Fruit fly (Drosophila melanogaster) whole organism: ENCODE results near the gene Pgd.

Experiments
- CG8478 ChIP-seq: fragments of >200 bp; optimal IDR thresholded peaks from 2 replicates; lab custom pipeline; 2018; ENCODE audit warnings: inconsistent platforms
- Dll ChIP-seq: fragments of >200 bp; optimal IDR thresholded peaks from 2 replicates; lab custom pipeline; 2017
- EcR ChIP-seq, 2 experiments: fragments of >200 bp; optimal IDR thresholded peaks; 2 replicates each; lab custom pipeline; 2017; ENCODE audit warnings: missing biosample characterization in 2 of 2, missing genetic modification characterization in 2 of 2, missing genetic modification reagents in 2 of 2
- pan ChIP-seq: fragments of >200 bp; optimal IDR thresholded peaks from 2 replicates; lab custom pipeline; 2017
- psq ChIP-seq: fragments of >200 bp; optimal IDR thresholded peaks from 2 replicates; lab custom pipeline; 2017
- usp ChIP-seq: fragments of >200 bp; optimal IDR thresholded peaks from 2 replicates; lab custom pipeline; 2017; ENCODE audit warnings: missing biosample characterization, missing genetic modification characterization, mixed read lengths

Pgd gene

dm6 chrX:2175265-2175795 is 30.4 kb downstream of the Pgd start, which contains the start of gene Cyp4d14:
Cyp4d14 (minus strand) TSS chrX:2175315.
- TF ChIP-seq pan (no peak), EcR (GFP tag; optimal IDR thresholded peaks at IDR 0.05; lab: Kevin White, UChicago) (no peak), usp (GFP tag; lab: Kevin White, UChicago) (no peak), Dll (lab: Kevin White, UChicago) (no peak), psq (lab: Kevin White, UChicago) (no peak), CG8478 (lab: Kevin White, UChicago) (no peak)

DNA sequence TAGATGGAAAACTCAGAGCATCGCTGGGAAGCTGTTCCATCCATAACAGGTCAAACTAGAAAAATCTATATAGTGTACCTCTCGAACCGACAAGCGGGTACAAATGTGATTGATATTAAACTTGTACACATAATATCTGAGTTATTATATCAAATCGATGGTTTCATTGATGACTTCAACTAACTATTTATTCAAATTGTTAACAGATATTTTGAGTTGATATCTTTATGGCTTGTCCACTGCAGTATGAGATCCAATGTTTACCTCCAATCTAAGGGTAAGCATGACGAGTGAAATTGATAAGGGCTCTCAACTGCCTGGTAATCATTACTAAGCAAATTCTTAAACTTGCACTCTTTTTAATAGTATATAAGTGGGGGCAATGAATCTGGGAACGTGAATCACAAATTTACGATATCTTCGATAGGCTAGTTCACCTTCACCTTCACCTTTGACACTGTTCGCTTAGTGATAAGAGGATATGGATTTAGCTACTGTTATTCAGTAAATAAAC is 31.1 kb downstream of the Pgd start, which contains the start of gene Cyp4d2:
Gene Cyp4d2, plus strand, starts transcription at position 51 of the 514 bp plus-strand sequence.
- TF ChIP-seq EcR (GFP tag; optimal IDR thresholded peaks at IDR 0.05; lab: Kevin White, UChicago) (no peak), Dll (lab: Kevin White, UChicago) (no peak), CG8478 (lab: Kevin White, UChicago) (no peak), pan (no peak), psq (lab: Kevin White, UChicago) (no peak)

- no peak for TF ChIP-seq Dll (lab: Kevin White, UChicago)
- no peak for TF ChIP-seq usp (GFP tag; lab: Kevin White, UChicago)
- no peak for TF ChIP-seq CG8478 (lab: Kevin White, UChicago)
- TF ChIP-seq pan: no peak
- TF ChIP-seq EcR (GFP tag; optimal IDR thresholded peaks at IDR 0.05; lab: Kevin White, UChicago): no peak
- TF ChIP-seq psq (lab: Kevin White, UChicago): no peak
Observed at dm6 chrX:2178802-2179201, 33.9 kb downstream of the Pgd start, which contains the start of gene Cyp4ae1. Cyp4ae1 (plus strand) TSS chrX:2179007.

DNA sequence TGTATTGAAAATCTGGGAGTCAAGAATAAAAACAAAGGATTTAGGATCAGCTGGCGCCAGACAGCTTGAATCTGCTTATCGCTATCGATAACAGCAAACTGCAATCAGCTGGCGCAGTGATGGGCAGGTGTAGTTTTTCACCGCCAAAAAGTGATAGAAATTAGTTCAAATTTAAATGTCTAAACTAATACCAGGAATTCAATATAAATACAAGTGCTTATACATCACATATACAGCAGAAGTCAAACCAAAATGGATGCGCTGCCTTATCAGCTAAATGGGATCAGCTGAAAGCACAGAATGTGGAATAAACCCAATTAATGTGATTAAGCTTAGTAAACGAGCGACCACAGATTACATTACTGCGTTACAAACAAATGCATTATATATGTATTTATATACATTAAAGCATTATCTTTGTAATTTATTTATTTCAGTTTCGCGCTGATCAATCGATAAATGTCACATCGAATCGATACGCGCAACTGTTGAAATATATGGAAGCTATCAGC is 35.9 kb downstream of the Pgd start, which contains the start of gene pn:
Gene pn, plus strand, starts transcription at position 462 of the 512 bp plus-strand sequence.
- no peak for TF ChIP-seq psq (lab: Kevin White, UChicago)
- TF ChIP-seq pan: no peak
- TF ChIP-seq usp (GFP tag; lab: Kevin White, UChicago): no peak
- no peak for TF ChIP-seq Dll (lab: Kevin White, UChicago)
- no peak for TF ChIP-seq CG8478 (lab: Kevin White, UChicago)

- no peak for TF ChIP-seq psq (lab: Kevin White, UChicago)
- no peak for TF ChIP-seq CG8478 (lab: Kevin White, UChicago)
- TF ChIP-seq Dll (lab: Kevin White, UChicago): no peak
- no peak for TF ChIP-seq EcR (GFP tag; optimal IDR thresholded peaks at IDR 0.05; lab: Kevin White, UChicago)
- no peak for TF ChIP-seq usp (GFP tag; lab: Kevin White, UChicago)
- no peak for TF ChIP-seq pan
Observed at dm6 chrX:2184563-2184962, 39.6 kb downstream of the Pgd start, which contains the start of the genes Nmd3 and CG17776. Nmd3 (minus strand) TSS chrX:2184668. CG17776 (plus strand) TSS chrX:2184725.

- TF ChIP-seq psq (lab: Kevin White, UChicago): no peak
- no peak for TF ChIP-seq Dll (lab: Kevin White, UChicago)
- no peak for TF ChIP-seq pan
- TF ChIP-seq EcR (GFP tag; optimal IDR thresholded peaks at IDR 0.05; lab: Kevin White, UChicago): no peak
- no peak for TF ChIP-seq usp (GFP tag; lab: Kevin White, UChicago)
- no peak for TF ChIP-seq CG8478 (lab: Kevin White, UChicago)
Observed at dm6 chrX:2186555-2186954, 41.6 kb downstream of the Pgd start, which contains the start of gene CG17777. CG17777 (plus strand) TSS chrX:2186855.

dm6 chrX:2187520-2187919 is 42.6 kb downstream of the Pgd start, which contains the start of gene CG3457:
CG3457 (plus strand) TSS chrX:2187820.
- TF ChIP-seq pan: no peak
- no peak for TF ChIP-seq psq (lab: Kevin White, UChicago)
- no peak for TF ChIP-seq EcR (GFP tag; optimal IDR thresholded peaks at IDR 0.05; lab: Kevin White, UChicago)
- TF ChIP-seq Dll (lab: Kevin White, UChicago): no peak

DNA sequence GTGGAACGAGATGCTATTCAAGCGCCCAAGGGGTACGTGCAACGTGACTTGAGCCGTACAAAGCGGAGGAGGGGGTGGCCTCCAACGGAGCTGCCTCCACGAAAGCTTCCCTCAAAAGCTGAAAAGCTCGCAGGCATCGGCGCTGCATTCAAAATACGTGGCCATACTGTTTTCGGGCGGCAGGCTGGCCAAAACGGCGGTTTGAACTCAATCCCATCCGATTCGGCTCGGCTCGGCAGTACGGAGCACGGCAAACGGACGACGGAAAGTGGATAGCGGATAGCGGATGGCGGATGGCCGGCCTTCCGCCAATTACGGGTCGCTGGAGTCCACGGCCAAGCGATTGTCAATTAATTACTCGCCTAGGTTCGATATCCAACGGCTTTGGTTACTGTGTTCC is 44.0 kb downstream of the Pgd start, which contains the start of gene Mct1:
Gene Mct1, plus strand, starts transcription at position 301 of the 400 bp plus-strand sequence.
- TF ChIP-seq EcR (GFP tag; optimal IDR thresholded peaks at IDR 0.05; lab: Kevin White, UChicago) (no peak), psq (lab: Kevin White, UChicago) (no peak), usp (GFP tag; lab: Kevin White, UChicago) (no peak), CG8478 (lab: Kevin White, UChicago) (no peak), Dll (lab: Kevin White, UChicago) (no peak), pan (no peak)

dm6 chrX:2191896-2192295 is 47.0 kb downstream of the Pgd start:
- TF ChIP-seq pan (no peak), Dll (lab: Kevin White, UChicago) (no peak)

dm6 chrX:2193158-2193557 is 48.2 kb downstream of the Pgd start:
- no peak for TF ChIP-seq CG8478 (lab: Kevin White, UChicago)

DNA sequence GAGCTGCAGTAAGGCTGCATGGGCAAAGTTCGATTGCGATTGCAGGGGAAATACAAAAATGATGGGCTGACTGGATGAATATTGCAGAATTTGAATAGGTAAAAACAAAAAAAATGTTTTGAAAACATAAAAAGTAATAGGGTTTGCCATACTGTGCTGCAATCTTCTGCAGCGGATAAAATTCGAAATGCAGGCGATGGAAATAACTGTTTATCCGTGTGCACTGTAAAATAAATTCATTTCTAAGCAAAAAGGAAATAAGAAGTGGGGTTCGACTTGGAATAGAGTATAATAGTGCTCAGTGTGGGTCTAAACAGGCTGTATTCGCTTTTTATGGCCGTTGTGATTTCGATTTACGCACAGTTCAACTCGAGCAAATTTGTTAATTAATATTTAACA is 48.9 kb downstream of the Pgd start, which contains the start of gene CG14053:
Gene CG14053, minus strand, starts transcription at position 101 of the 399 bp plus-strand sequence.
- TF ChIP-seq psq (lab: Kevin White, UChicago) (no peak), CG8478 (lab: Kevin White, UChicago) (no peak), usp (GFP tag; lab: Kevin White, UChicago) (no peak), EcR (GFP tag; optimal IDR thresholded peaks at IDR 0.05; lab: Kevin White, UChicago) (no peak), Dll (lab: Kevin White, UChicago) (no peak), pan (no peak)
